Fruit fly (Drosophila melanogaster): ENCODE results near the gene CG14717.
A peak's percentile ranks its signal among the peaks of the same experiment; 100 is the strongest.

The CG14717 gene

dm6 chr3R:11657786-11658193 lies 38.5 kb upstream of the CG14717 start (continued):
- peak; percentile 21 for TF ChIP-seq BtbVII (GFP tag; optimal IDR thresholded peaks at IDR 0.05)
- peak; percentile 30 for TF ChIP-seq Dip3 (GFP tag; optimal IDR thresholded peaks at IDR 0.05)
- TF ChIP-seq sens-2 (GFP tag; IDR thresholded peaks at IDR 0.05), result no peak
- TF ChIP-seq CG17359 (tag; optimal IDR thresholded peaks at IDR 0.05), result peak; percentile 30
- TF ChIP-seq bcd (GFP tag; optimal IDR thresholded peaks at IDR 0.05), result peak; percentile 29
- TF ChIP-seq pum (GFP tag; optimal IDR thresholded peaks at IDR 0.05), result peak; percentile 4
- TF ChIP-seq schlank (tag; optimal IDR thresholded peaks at IDR 0.05), result no peak
- TF ChIP-seq CG15601 (tag; optimal IDR thresholded peaks at IDR 0.05), result peak; percentile 2
- peak; percentile 27 for TF ChIP-seq CG7786 (GFP tag; optimal IDR thresholded peaks at IDR 0.05)
- TF ChIP-seq CG6854 (GFP tag; optimal IDR thresholded peaks at IDR 0.05), result no peak
- peak; percentile 64; the same call in 1 of the 2 replicates for TF ChIP-seq Xrp1 (GFP tag; IDR thresholded peaks at IDR 0.05)
- TF ChIP-seq CG6254 (GFP tag; optimal IDR thresholded peaks at IDR 0.05), result no peak
- TF ChIP-seq CoRest (tag; optimal IDR thresholded peaks at IDR 0.05), result peak; percentile 29
- TF ChIP-seq zf30C (GFP tag; optimal IDR thresholded peaks at IDR 0.05), result peak; percentile 84
- 0 out of 4 replicates have a peak, but pooled peaks have one; percentile 67 for TF ChIP-seq chinmo (GFP tag; IDR thresholded peaks at IDR 0.05; ENCODE audit: partially characterized antibody)
- TF ChIP-seq Vsx1 (GFP tag; optimal IDR thresholded peaks at IDR 0.05), result no peak
- TF ChIP-seq croc (GFP tag; conservative IDR thresholded peaks at IDR 0.05), result no peak
- TF ChIP-seq CG3065 (GFP tag; optimal IDR thresholded peaks at IDR 0.05), result no peak
- no peak for TF ChIP-seq ewg (GFP tag; optimal IDR thresholded peaks at IDR 0.05)
- peak; percentile 60; the same call in 1 of the 3 replicates for TF ChIP-seq zfh1 (GFP tag; IDR thresholded peaks at IDR 0.05)
- TF ChIP-seq zen2 (GFP tag; IDR thresholded peaks at IDR 0.05; ENCODE audit: partially characterized antibody), result no peak
- no peak for TF ChIP-seq z (GFP tag; IDR thresholded peaks at IDR 0.05)
- TF ChIP-seq sna (GFP tag; IDR thresholded peaks at IDR 0.05; ENCODE audit: partially characterized antibody), result no peak
- peak; percentile 12 for TF ChIP-seq CG3281 (GFP tag; optimal IDR thresholded peaks at IDR 0.05)
- peak; percentile 1 for TF ChIP-seq scrt (GFP tag; optimal IDR thresholded peaks at IDR 0.05)
- TF ChIP-seq Chrac-16 (GFP tag; optimal IDR thresholded peaks at IDR 0.05), result peak; percentile 36
- no peak for TF ChIP-seq CG16779 (GFP tag; IDR thresholded peaks at IDR 0.05)
- peak; percentile 41 for TF ChIP-seq CG10979 (tag; optimal IDR thresholded peaks at IDR 0.05)
- peak; percentile 26 for TF ChIP-seq pho (GFP tag; optimal IDR thresholded peaks at IDR 0.05)
- TF ChIP-seq corto (GFP tag; optimal IDR thresholded peaks at IDR 0.05), result peak; percentile 73
- no peak for TF ChIP-seq Neu2 (GFP tag; optimal IDR thresholded peaks at IDR 0.05; ENCODE audit: borderline replicate concordance)
- no peak for TF ChIP-seq Dip2 (GFP tag; IDR thresholded peaks at IDR 0.05)
- no peak for TF ChIP-seq CG10321 (GFP tag; IDR thresholded peaks at IDR 0.05)
- peak; percentile 47 for TF ChIP-seq CG12391 (tag; optimal IDR thresholded peaks at IDR 0.05)
- TF ChIP-seq bsh (GFP tag; optimal IDR thresholded peaks at IDR 0.05), result peak; percentile 59
- TF ChIP-seq Drgx (GFP tag; IDR thresholded peaks at IDR 0.05), result peak; percentile 73
- peak; percentile 3 for TF ChIP-seq Asciz (GFP tag; optimal IDR thresholded peaks at IDR 0.05)
- TF ChIP-seq CG2120 (GFP tag; optimal IDR thresholded peaks at IDR 0.05), result peak; percentile 75
- no peak for TF ChIP-seq chm (GFP tag; IDR thresholded peaks at IDR 0.05)
- TF ChIP-seq sd (tag; optimal IDR thresholded peaks at IDR 0.05), result peak; percentile 99
- TF ChIP-seq Nf-YB (GFP tag; optimal IDR thresholded peaks at IDR 0.05), result peak; percentile 46
- no peak for TF ChIP-seq inv (GFP tag; IDR thresholded peaks at IDR 0.05; ENCODE audit: partially characterized antibody)
- TF ChIP-seq tgo (GFP tag; IDR thresholded peaks at IDR 0.05), result no peak
- TF ChIP-seq tap (tag; optimal IDR thresholded peaks at IDR 0.05), result peak; percentile 44
- TF ChIP-seq unpg (GFP tag; optimal IDR thresholded peaks at IDR 0.05), result peak; percentile 48
- no peak for TF ChIP-seq CG4707 (GFP tag; optimal IDR thresholded peaks at IDR 0.05)
- peak; percentile 26 for TF ChIP-seq Nf-YC (tag; optimal IDR thresholded peaks at IDR 0.05)
- TF ChIP-seq gcm2 (GFP tag; optimal IDR thresholded peaks at IDR 0.05), result no peak
- TF ChIP-seq ro (GFP tag; IDR thresholded peaks at IDR 0.05), result no peak
- TF ChIP-seq gce (GFP tag; IDR thresholded peaks at IDR 0.05), result no peak
